Fruit fly (Drosophila melanogaster) S2 (cell line): ENCODE data around the gene CG6696.

ENCODE experiments used
- CG8478 ChIP-seq: fragments of >200 bp; optimal IDR thresholded peaks from 2 replicates; lab custom pipeline; 2018
- CTCF ChIP-seq, 2 experiments: fragments of >200 bp; optimal IDR thresholded peaks; 2 replicates each; lab custom pipeline; 2018

DNA sequence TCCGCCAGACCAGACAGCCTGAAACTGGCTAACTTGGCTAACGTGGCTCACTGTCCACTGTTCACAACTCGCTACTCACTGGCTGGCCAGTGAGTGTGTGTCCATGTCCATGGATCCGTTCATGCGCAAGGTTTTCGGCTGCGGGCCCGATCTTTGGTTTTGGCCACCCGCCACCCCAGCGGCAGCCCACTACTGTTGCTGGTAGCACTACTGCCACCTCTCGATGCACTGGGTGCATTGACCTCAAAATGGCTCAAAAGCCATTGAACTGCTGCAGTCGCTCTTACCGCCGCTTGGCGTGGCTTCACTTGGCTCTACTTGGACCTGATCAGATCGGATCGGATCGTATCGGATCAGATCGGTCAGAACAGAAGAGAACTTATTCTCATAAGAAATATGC lies 19.5 kb upstream of the CG6696 start:
- TF ChIP-seq CG8478 (lab: Kevin White, UChicago), result no peak
- TF ChIP-seq CTCF (optimal IDR thresholded peaks at IDR 0.05; lab: Kevin White, UChicago), result no peak
